Worm (Caenorhabditis elegans) whole organism, late embryonic: ENCODE measurements around the gene T11F9.7.

ENCODE experiments used
- C08G9.2 ChIP-seq: sonication (generic microtip); optimal IDR thresholded peaks from 2 replicates; lab custom pipeline; 2016; ENCODE audit warnings: mild to moderate bottlenecking, missing genetic modification characterization, moderate library complexity, missing compliant biosample characterization
- K09A11.1 ChIP-seq: sonication (generic microtip); optimal IDR thresholded peaks from 2 replicates; lab custom pipeline; 2017; ENCODE audit warnings: antibody characterized with exemption, mild to moderate bottlenecking, missing genetic modification characterization, missing compliant biosample characterization; ENCODE audit not compliant: insufficient read depth
- T23F11.4 ChIP-seq: fragments of 200-800 bp; sonication (Bioruptor generic); optimal IDR thresholded peaks from 2 replicates; lab custom pipeline; 2018; ENCODE audit warnings: mild to moderate bottlenecking, missing genetic modification characterization, missing compliant biosample characterization
- Y22D7AL.16 ChIP-seq: sonication (generic microtip); optimal IDR thresholded peaks from 2 replicates; lab custom pipeline; 2016; ENCODE audit warnings: missing genetic modification characterization, missing compliant biosample characterization
- ahr-1 ChIP-seq: sonication (generic microtip); optimal IDR thresholded peaks from 2 replicates; lab custom pipeline; 2016; ENCODE audit warnings: missing genetic modification characterization, missing compliant biosample characterization
- ama-1 ChIP-seq: fragments of 150-350 bp; optimal IDR thresholded peaks from 2 replicates; lab custom pipeline; 2014
- ceh-14 ChIP-seq: sonication (generic microtip); optimal IDR thresholded peaks from 2 replicates; lab custom pipeline; 2016; ENCODE audit warnings: missing genotype, missing genetic modification characterization, missing compliant biosample characterization
- ceh-18 ChIP-seq: sonication (generic microtip); optimal IDR thresholded peaks from 2 replicates; lab custom pipeline; 2016; ENCODE audit warnings: missing genetic modification characterization, missing compliant biosample characterization
- ceh-19 ChIP-seq: fragments of 200-800 bp; sonication (Bioruptor generic); optimal IDR thresholded peaks from 2 replicates; lab custom pipeline; 2018; ENCODE audit warnings: mild to moderate bottlenecking, missing genetic modification characterization, missing compliant biosample characterization
- ceh-22 ChIP-seq: sonication (generic microtip); optimal IDR thresholded peaks from 2 replicates; lab custom pipeline; 2017; ENCODE audit warnings: missing biosample characterization, missing genetic modification characterization
- ceh-24 ChIP-seq: sonication (generic microtip); optimal IDR thresholded peaks from 2 replicates; lab custom pipeline; 2016; ENCODE audit warnings: mild to moderate bottlenecking, missing genetic modification characterization, missing compliant biosample characterization
- ceh-34 ChIP-seq: sonication (generic microtip); optimal IDR thresholded peaks from 2 replicates; lab custom pipeline; 2016; ENCODE audit warnings: mild to moderate bottlenecking, missing genetic modification characterization, missing compliant biosample characterization
- ceh-48 ChIP-seq: sonication (generic microtip); optimal IDR thresholded peaks from 2 replicates; lab custom pipeline; 2016; ENCODE audit warnings: missing genetic modification characterization, inconsistent platforms, missing compliant biosample characterization
- ceh-6 ChIP-seq: fragments of 200-800 bp; sonication (Bioruptor generic); optimal IDR thresholded peaks from 2 replicates; lab custom pipeline; 2018; ENCODE audit warnings: mild to moderate bottlenecking, missing genetic modification characterization, missing compliant biosample characterization
- ceh-9 ChIP-seq: sonication (generic microtip); optimal IDR thresholded peaks from 2 replicates; lab custom pipeline; 2016; ENCODE audit warnings: mild to moderate bottlenecking, missing genetic modification characterization, inconsistent platforms, missing compliant biosample characterization
- che-1 ChIP-seq: sonication (generic microtip); optimal IDR thresholded peaks from 2 replicates; lab custom pipeline; 2016; ENCODE audit warnings: mild to moderate bottlenecking, missing genetic modification characterization, missing compliant biosample characterization
- dmd-4 ChIP-seq: sonication (generic microtip); optimal IDR thresholded peaks from 2 replicates; lab custom pipeline; 2016; ENCODE audit warnings: borderline replicate concordance, missing genetic modification characterization, missing compliant biosample characterization
- eyg-1 ChIP-seq: sonication (generic microtip); optimal IDR thresholded peaks from 2 replicates; lab custom pipeline; 2016; ENCODE audit warnings: missing genotype, missing genetic modification characterization, missing compliant biosample characterization
- fkh-10 ChIP-seq: fragments of 150-350 bp; optimal IDR thresholded peaks from 2 replicates; lab custom pipeline; 2014; ENCODE audit warnings: missing biosample characterization, missing genetic modification reagents, missing genetic modification characterization
- fkh-6 ChIP-seq: sonication (generic microtip); optimal IDR thresholded peaks from 2 replicates; lab custom pipeline; 2016; ENCODE audit warnings: missing genetic modification characterization, missing compliant biosample characterization
- hlh-8 ChIP-seq: sonication (generic microtip); optimal IDR thresholded peaks from 2 replicates; lab custom pipeline; 2016; ENCODE audit warnings: missing genotype, missing genetic modification characterization, missing compliant biosample characterization
- lim-6 ChIP-seq: sonication (generic microtip); optimal IDR thresholded peaks from 2 replicates; lab custom pipeline; 2016; ENCODE audit warnings: missing genetic modification characterization, missing compliant biosample characterization
- mec-3 ChIP-seq: sonication (generic microtip); optimal IDR thresholded peaks from 2 replicates; lab custom pipeline; 2016; ENCODE audit warnings: borderline replicate concordance, missing genetic modification characterization, missing compliant biosample characterization
- nfya-1 ChIP-seq: sonication (generic microtip); optimal IDR thresholded peaks from 2 replicates; lab custom pipeline; 2017; ENCODE audit warnings: missing genetic modification characterization, mild to moderate bottlenecking, missing compliant biosample characterization, antibody characterized with exemption, moderate library complexity
- nhr-232 ChIP-seq: sonication (generic microtip); optimal IDR thresholded peaks from 2 replicates; lab custom pipeline; 2016; ENCODE audit warnings: missing genetic modification characterization, missing compliant biosample characterization
- npax-4 ChIP-seq: sonication (generic microtip); optimal IDR thresholded peaks from 2 replicates; lab custom pipeline; 2016; ENCODE audit warnings: missing genetic modification characterization, missing compliant biosample characterization
- pax-1 ChIP-seq: fragments of 150-350 bp; optimal IDR thresholded peaks from 2 replicates; lab custom pipeline; 2014; ENCODE audit warnings: missing biosample characterization, missing genetic modification characterization
- pha-4 ChIP-seq: fragments of 150-350 bp; optimal IDR thresholded peaks from 2 replicates; lab custom pipeline; 2018; ENCODE audit warnings: missing biosample characterization, missing genetic modification reagents, missing genetic modification characterization
- pqm-1 ChIP-seq: sonication (generic microtip); optimal IDR thresholded peaks from 2 replicates; lab custom pipeline; 2016; ENCODE audit warnings: missing genetic modification characterization, missing compliant biosample characterization
- pros-1 ChIP-seq: fragments of 150-350 bp; optimal IDR thresholded peaks from 2 replicates; lab custom pipeline; 2014; ENCODE audit warnings: missing biosample characterization, missing genetic modification reagents, missing genetic modification characterization
- ref-2 ChIP-seq: sonication (generic microtip); optimal IDR thresholded peaks from 2 replicates; lab custom pipeline; 2016; ENCODE audit warnings: missing genetic modification characterization, missing compliant biosample characterization
- rnt-1 ChIP-seq: sonication (generic microtip); optimal IDR thresholded peaks from 2 replicates; lab custom pipeline; 2016; ENCODE audit warnings: missing genetic modification characterization, missing compliant biosample characterization
- sdc-2 ChIP-seq: sonication (generic microtip); optimal IDR thresholded peaks from 2 replicates; lab custom pipeline; 2016; ENCODE audit warnings: missing genotype, missing genetic modification characterization, missing compliant biosample characterization
- sox-4 ChIP-seq: sonication (generic microtip); optimal IDR thresholded peaks from 2 replicates; lab custom pipeline; 2017; ENCODE audit warnings: mild to moderate bottlenecking, missing genetic modification characterization, inconsistent platforms, missing compliant biosample characterization
- unc-3 ChIP-seq, 2 experiments: fragments of 200-800 bp in 1 of 2; sonication (Bioruptor generic) in 1 of 2; sonication (generic microtip) in 1 of 2; conservative IDR thresholded peaks in 1 of 2; optimal IDR thresholded peaks in 1 of 2; 2 replicates each; pipeline versions ENCODE4 v1.3.6 to Lab custom; 2016 to 2022; ENCODE audit warnings: missing compliant biosample characterization in 2 of 2, missing genetic modification characterization in 2 of 2, missing genetic modification reagents in 1 of 2
- unc-42 ChIP-seq: sonication (generic microtip); optimal IDR thresholded peaks from 2 replicates; lab custom pipeline; 2016; ENCODE audit warnings: missing genotype, missing genetic modification characterization, missing compliant biosample characterization

The T11F9.7 gene

DNA sequence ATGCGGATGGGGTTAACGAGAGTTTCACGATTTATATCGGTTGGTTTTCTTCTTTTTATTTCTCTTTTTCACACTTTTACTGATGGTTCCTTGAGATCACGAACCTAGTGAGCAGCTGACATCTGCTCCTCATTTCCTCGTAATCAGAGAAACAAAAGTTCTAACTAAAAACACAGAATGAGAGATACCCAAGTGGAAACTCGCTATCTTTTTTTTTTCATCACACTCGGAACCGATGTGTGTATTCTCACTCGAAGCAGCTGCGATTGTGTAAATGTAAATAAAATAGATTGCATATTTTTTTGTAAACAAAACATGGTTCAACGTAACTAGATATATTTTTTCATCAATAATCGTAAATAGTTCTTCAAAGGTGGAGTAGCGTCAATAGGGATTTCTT lies 30.6 kb downstream of the T11F9.7 start:
- TF ChIP-seq K09A11.1 (no peak), unc-3 (GFP tag; conservative IDR thresholded peaks at IDR 0.05; lab: Robert Waterston, UW) (no peak), unc-3 (tag; optimal IDR thresholded peaks at IDR 0.05; lab: Kevin White, UChicago) (no peak), ceh-18 (tag; lab: Kevin White, UChicago) (peak; percentile 51)
- TF ChIP-seq, all 69 proteins: peak for 1

DNA sequence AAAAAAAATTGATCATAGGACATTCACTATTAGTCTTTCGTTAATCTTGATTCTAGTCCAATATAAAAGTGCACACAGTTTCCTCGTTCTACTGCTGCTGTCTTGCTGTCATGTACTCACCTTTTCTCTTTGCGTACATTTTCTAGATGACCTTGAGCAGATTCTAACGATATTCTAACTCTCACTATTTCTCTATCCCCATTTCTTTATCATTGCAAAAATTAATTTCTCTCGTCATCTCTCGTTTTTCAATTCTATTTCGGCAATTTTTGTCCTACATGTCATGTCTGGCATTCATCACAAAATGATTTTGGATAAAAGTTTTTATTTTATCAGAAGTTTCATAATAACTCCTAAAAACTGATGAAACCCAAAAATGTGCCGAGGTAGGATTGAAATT lies 33.0 kb downstream of the T11F9.7 start, which contains the start of gene ttll-5:
TSS of gene ttll-5 (plus strand) at position 288 of the 400 bp plus-strand sequence.
- TF ChIP-seq unc-3 (GFP tag; conservative IDR thresholded peaks at IDR 0.05; lab: Robert Waterston, UW), result no peak
- TF ChIP-seq unc-3 (tag; optimal IDR thresholded peaks at IDR 0.05; lab: Kevin White, UChicago), result no peak
- TF ChIP-seq Y22D7AL.16, result no peak
- TF ChIP-seq ref-2, result no peak
- TF ChIP-seq nhr-232 (tag; lab: Kevin White, UChicago), result no peak
- no peak for TF ChIP-seq ceh-22 (tag; lab: Kevin White, UChicago)
- no peak for TF ChIP-seq unc-42 (tag; lab: Kevin White, UChicago)
- TF ChIP-seq, all 69 proteins: peak for 0

DNA sequence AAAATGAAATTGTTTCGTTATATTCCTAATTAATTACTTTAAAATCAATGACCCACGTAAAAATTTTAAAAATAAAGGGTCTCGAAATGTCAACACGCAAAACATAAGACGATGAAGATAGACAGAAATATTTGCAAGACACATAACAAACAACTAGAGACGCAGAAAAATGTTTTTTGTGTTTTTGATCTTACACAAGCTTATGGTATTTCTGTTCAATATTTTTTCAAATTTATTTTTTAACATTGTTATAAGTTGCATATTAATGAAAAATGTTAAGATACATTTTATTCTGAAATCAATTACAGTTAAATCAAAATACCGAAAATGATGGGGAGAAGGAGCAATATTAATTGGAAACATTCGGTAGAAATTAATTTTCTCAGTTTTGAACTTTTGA lies 37.7 kb downstream of the T11F9.7 start, which contains the start of gene C55A6.3:
TSS of gene C55A6.3 (minus strand) at position 101 of the 400 bp plus-strand sequence.
- TF ChIP-seq ceh-34 (tag; lab: Kevin White, UChicago) (no peak), T23F11.4 (GFP tag; lab: Kevin White, UChicago) (no peak), ceh-24 (tag; lab: Kevin White, UChicago) (no peak), npax-4 (tag; lab: Kevin White, UChicago) (no peak), ceh-14 (tag; lab: Kevin White, UChicago) (no peak), lim-6 (tag; lab: Kevin White, UChicago) (no peak), ceh-9 (tag; lab: Kevin White, UChicago) (no peak), ceh-6 (no peak), pax-1 (tag; lab: Kevin White, UChicago) (no peak), pqm-1 (tag; lab: Kevin White, UChicago) (no peak), sdc-2 (tag; lab: Kevin White, UChicago) (no peak), ahr-1 (tag; lab: Kevin White, UChicago) (no peak), ceh-18 (tag; lab: Kevin White, UChicago) (no peak), sox-4 (tag; lab: Kevin White, UChicago) (no peak), C08G9.2 (tag; lab: Kevin White, UChicago) (no peak), rnt-1 (tag; lab: Kevin White, UChicago) (no peak)

ce11 chrV:11514677-11515076 lies 38.9 kb downstream of the T11F9.7 start, which contains the start of gene C55A6.6:
Gene C55A6.6, minus strand, starts transcription at chrV:11514737.
- TF ChIP-seq ceh-9 (tag; lab: Kevin White, UChicago) (no peak), unc-42 (tag; lab: Kevin White, UChicago) (no peak), T23F11.4 (GFP tag; lab: Kevin White, UChicago) (no peak), ceh-19 (no peak), ceh-48 (tag; lab: Kevin White, UChicago) (no peak), pros-1 (tag; lab: Kevin White, UChicago) (no peak), eyg-1 (tag; lab: Kevin White, UChicago) (no peak), fkh-10 (GFP tag; lab: Kevin White, UChicago) (no peak), sdc-2 (tag; lab: Kevin White, UChicago) (no peak), K09A11.1 (no peak), pha-4 (no peak), nfya-1 (tag; lab: Kevin White, UChicago) (no peak), fkh-6 (tag; lab: Kevin White, UChicago) (no peak), ref-2 (no peak), ama-1 (no peak), mec-3 (tag; lab: Kevin White, UChicago) (no peak), hlh-8 (no peak), dmd-4 (tag; lab: Kevin White, UChicago) (no peak), pqm-1 (tag; lab: Kevin White, UChicago) (no peak), che-1 (tag; lab: Kevin White, UChicago) (no peak)
